Worm (Caenorhabditis elegans) whole organism, L4 larva: ENCODE measurements around the gene glt-5.

Source experiments
- F37D6.2 ChIP-seq: sonication (generic microtip); optimal IDR thresholded peaks from 2 replicates; lab custom pipeline; 2016; ENCODE audit warnings: mild to moderate bottlenecking, missing genetic modification characterization, missing compliant biosample characterization
- F49E8.2 ChIP-seq: sonication (generic microtip); optimal IDR thresholded peaks from 2 replicates; lab custom pipeline; 2016; ENCODE audit warnings: missing compliant biosample characterization, mild to moderate bottlenecking, missing genetic modification characterization, borderline replicate concordance
- T20F7.1 ChIP-seq: fragments of 200-800 bp; sonication (Bioruptor generic); optimal IDR thresholded peaks from 2 replicates; lab custom pipeline; 2018; ENCODE audit warnings: mild to moderate bottlenecking, missing genetic modification characterization, missing compliant biosample characterization
- Y48G9A.11 ChIP-seq: fragments of 200-800 bp; sonication (Bioruptor generic); IDR thresholded peaks from 2 replicates; pipeline ENCODE4 v1.3.6; 2022; ENCODE audit warnings: missing genetic modification reagents, missing genetic modification characterization, missing compliant biosample characterization
- Y75B8A.6 ChIP-seq: fragments of 200-800 bp; sonication (Bioruptor generic); IDR thresholded peaks from 2 replicates; pipeline ENCODE4 v1.3.6; 2022; ENCODE audit warnings: missing genetic modification reagents, missing genetic modification characterization, missing compliant biosample characterization
- ama-1 ChIP-seq: fragments of 150-350 bp; optimal IDR thresholded peaks from 2 replicates; lab custom pipeline; 2014; ENCODE audit warnings: inconsistent platforms, mixed read lengths
- arid-1 ChIP-seq: fragments of 200-800 bp; sonication (Bioruptor generic); conservative IDR thresholded peaks from 2 replicates; pipeline ENCODE4 v1.3.6; 2022; ENCODE audit warnings: missing genetic modification reagents, missing genetic modification characterization, missing compliant biosample characterization
- ces-1 ChIP-seq: fragments of 150-350 bp; sonication (generic microtip); optimal IDR thresholded peaks from 4 replicates; lab custom pipeline; 2014; ENCODE audit warnings: missing biosample characterization, missing genetic modification reagents, missing genetic modification characterization
- ctbp-1 ChIP-seq: fragments of 200-800 bp; sonication (Bioruptor generic); IDR thresholded peaks from 2 replicates; pipeline ENCODE4 v1.3.6; 2022; ENCODE audit warnings: missing genetic modification reagents, missing genetic modification characterization, missing compliant biosample characterization
- daf-16 ChIP-seq, 3 experiments: sonication (generic microtip); optimal IDR thresholded peaks; 2 replicates each; lab custom pipeline; 2016 to 2017; ENCODE audit warnings: missing genetic modification characterization in 3 of 3, missing genetic modification reagents in 3 of 3, mild to moderate bottlenecking in 2 of 3, missing compliant biosample characterization in 2 of 3, missing biosample characterization in 1 of 3, moderate library complexity in 1 of 3
- daf-19 ChIP-seq: fragments of 200-800 bp; sonication (Bioruptor generic); conservative IDR thresholded peaks from 2 replicates; pipeline ENCODE4 v1.3.6; 2022; ENCODE audit warnings: missing genetic modification characterization, missing compliant biosample characterization
- daf-8 ChIP-seq: fragments of 200-800 bp; sonication (Bioruptor generic); IDR thresholded peaks from 2 replicates; pipeline ENCODE4 v1.3.6; 2022; ENCODE audit warnings: missing genetic modification characterization, missing compliant biosample characterization
- dmd-6 ChIP-seq: fragments of 200-800 bp; sonication (Bioruptor generic); IDR thresholded peaks from 2 replicates; pipeline ENCODE4 v1.3.6; 2022; ENCODE audit warnings: missing genetic modification reagents, missing genetic modification characterization, missing compliant biosample characterization
- dpl-1 ChIP-seq: fragments of 150-350 bp; optimal IDR thresholded peaks from 2 replicates; lab custom pipeline; 2014; ENCODE audit warnings: missing biosample characterization, missing genetic modification reagents, missing genetic modification characterization
- dve-1 ChIP-seq: sonication (generic microtip); optimal IDR thresholded peaks from 2 replicates; lab custom pipeline; 2017; ENCODE audit warnings: antibody characterized with exemption, mild to moderate bottlenecking, missing genetic modification characterization, missing compliant biosample characterization; ENCODE audit not compliant: insufficient read depth
- fkh-10 ChIP-seq: fragments of 150-350 bp; optimal IDR thresholded peaks from 2 replicates; lab custom pipeline; 2014; ENCODE audit warnings: missing biosample characterization, missing genetic modification reagents, missing genetic modification characterization
- hlh-30 ChIP-seq: sonication (generic microtip); optimal IDR thresholded peaks from 2 replicates; lab custom pipeline; 2017; ENCODE audit warnings: antibody characterized with exemption, mild to moderate bottlenecking, missing genetic modification characterization, missing compliant biosample characterization; ENCODE audit not compliant: insufficient read depth
- lir-3 ChIP-seq: sonication (generic microtip); optimal IDR thresholded peaks from 2 replicates; lab custom pipeline; 2016; ENCODE audit warnings: mild to moderate bottlenecking, missing genetic modification characterization, missing compliant biosample characterization
- lsy-2 ChIP-seq, 2 experiments: fragments of 150-350 bp in 1 of 2; sonication (generic microtip) in 1 of 2; optimal IDR thresholded peaks; 2 replicates each; lab custom pipeline; 2014 to 2017; ENCODE audit warnings: missing biosample characterization in 2 of 2, missing genetic modification characterization in 2 of 2
- mdl-1 ChIP-seq, 2 experiments: fragments of 150-350 bp in 1 of 2; sonication (generic microtip) in 1 of 2; optimal IDR thresholded peaks; 2 replicates each; lab custom pipeline; 2014 to 2017; ENCODE audit warnings: missing biosample characterization in 2 of 2, missing genetic modification characterization in 2 of 2
- mep-1 ChIP-seq: fragments of 150-350 bp; sonication (generic microtip); optimal IDR thresholded peaks from 3 replicates; lab custom pipeline; 2014; ENCODE audit warnings: missing biosample characterization, missing genetic modification characterization
- nhr-10 ChIP-seq: fragments of 150-350 bp; optimal IDR thresholded peaks from 2 replicates; lab custom pipeline; 2014; ENCODE audit warnings: missing biosample characterization, missing genetic modification characterization
- nhr-11 ChIP-seq: fragments of 150-350 bp; optimal IDR thresholded peaks from 2 replicates; lab custom pipeline; 2014; ENCODE audit warnings: missing biosample characterization, missing genetic modification characterization
- nhr-237 ChIP-seq: sonication (generic microtip); optimal IDR thresholded peaks from 2 replicates; lab custom pipeline; 2017; ENCODE audit warnings: missing biosample characterization, missing genetic modification characterization
- nhr-28 ChIP-seq: fragments of 150-350 bp; optimal IDR thresholded peaks from 2 replicates; lab custom pipeline; 2014; ENCODE audit warnings: missing biosample characterization, missing genetic modification characterization
- nhr-76 ChIP-seq: fragments of 150-350 bp; optimal IDR thresholded peaks from 2 replicates; lab custom pipeline; 2014; ENCODE audit warnings: missing biosample characterization, missing genetic modification characterization
- nhr-77 ChIP-seq: fragments of 150-350 bp; optimal IDR thresholded peaks from 2 replicates; lab custom pipeline; 2014; ENCODE audit warnings: missing biosample characterization, missing genetic modification characterization
- pha-4 ChIP-seq, 2 experiments: fragments of 150-350 bp in 1 of 2; fragments of 200-800 bp in 1 of 2; sonication (Bioruptor generic) in 1 of 2; IDR thresholded peaks in 1 of 2; optimal IDR thresholded peaks in 1 of 2; 2 replicates each; pipeline versions ENCODE4 v1.3.6 to Lab custom; 2014 to 2022; ENCODE audit warnings: missing genetic modification characterization in 2 of 2, missing genetic modification reagents in 2 of 2, missing biosample characterization in 1 of 2, missing compliant biosample characterization in 1 of 2
- php-3 ChIP-seq: fragments of 200-800 bp; sonication (Bioruptor generic); IDR thresholded peaks from 2 replicates; pipeline ENCODE4 v1.3.6; 2022; ENCODE audit warnings: missing genetic modification reagents, missing genetic modification characterization, missing compliant biosample characterization
- pqm-1 ChIP-seq: sonication (generic microtip); optimal IDR thresholded peaks from 2 replicates; lab custom pipeline; 2017; ENCODE audit warnings: missing biosample characterization, missing genetic modification characterization
- sdz-12 ChIP-seq: fragments of 200-800 bp; sonication (Bioruptor generic); optimal IDR thresholded peaks from 2 replicates; lab custom pipeline; 2018; ENCODE audit warnings: mild to moderate bottlenecking, missing genetic modification characterization, missing compliant biosample characterization
- skn-1 ChIP-seq: fragments of 150-350 bp; optimal IDR thresholded peaks from 2 replicates; lab custom pipeline; 2014; ENCODE audit warnings: missing biosample characterization, missing genetic modification characterization
- unc-130 ChIP-seq: sonication (generic microtip); optimal IDR thresholded peaks from 2 replicates; lab custom pipeline; 2016; ENCODE audit warnings: missing genetic modification reagents, missing genetic modification characterization, missing compliant biosample characterization
- unc-62 ChIP-seq, 3 experiments: fragments of 150-350 bp in 1 of 3; sonication (generic microtip); optimal IDR thresholded peaks in 2 of 3; peaks in 1 of 3; 1 replicate in 1 of 3; 2 replicates in 2 of 3; lab custom pipeline; 2014 to 2017; ENCODE audit warnings: missing biosample characterization in 3 of 3, missing genetic modification characterization in 3 of 3, missing genetic modification reagents in 3 of 3, missing genotype in 1 of 3
- vab-7 ChIP-seq: fragments of 200-800 bp; sonication (Bioruptor generic); IDR thresholded peaks from 2 replicates; pipeline ENCODE4 v1.3.6; 2022; ENCODE audit warnings: missing genetic modification reagents, missing genetic modification characterization, missing compliant biosample characterization
- ztf-7 ChIP-seq: fragments of 150-350 bp; optimal IDR thresholded peaks from 2 replicates; lab custom pipeline; 2014; ENCODE audit warnings: missing biosample characterization, missing genetic modification characterization

glt-5 gene

ce11 chrII:9695942-9696341 lies 12.7 kb downstream of the glt-5 start:
- TF ChIP-seq daf-19 (GFP tag; lab: Robert Waterston, UW): no peak
- peak in 1 of 2 experiments; percentile 95 for TF ChIP-seq unc-62 (GFP tag; optimal IDR thresholded peaks at IDR 0.05 in 1 of 2; lab: Kevin White, UChicago)
- TF ChIP-seq unc-62 (tag; optimal IDR thresholded peaks at IDR 0.05; lab: Kevin White, UChicago): no peak

DNA sequence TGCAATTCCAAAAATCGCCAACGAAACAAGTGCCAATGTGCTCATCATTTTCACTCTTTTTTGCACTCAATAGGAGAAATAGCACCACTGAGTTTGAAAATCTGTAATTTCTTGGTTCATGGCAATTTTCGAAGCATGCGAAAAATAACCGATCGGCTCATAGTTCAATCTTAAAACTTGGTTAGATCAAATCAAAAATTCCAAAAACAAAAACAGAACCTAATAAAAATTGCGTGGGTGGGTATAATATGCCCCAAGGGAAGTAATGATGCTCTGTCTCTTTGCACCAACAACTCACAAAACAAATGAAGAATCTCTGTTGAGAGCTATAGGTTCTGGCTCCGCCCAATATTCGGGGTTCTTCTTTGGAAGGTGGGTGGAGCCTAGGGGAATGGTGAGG lies 16.8 kb downstream of the glt-5 start, which contains the start of gene nlp-11:
Gene nlp-11, minus strand, starts transcription at position 101 of the 400 bp plus-strand sequence.
- no peak for TF ChIP-seq nhr-237 (tag; lab: Kevin White, UChicago)
- no peak for TF ChIP-seq F37D6.2
- no peak for TF ChIP-seq vab-7 (GFP tag; lab: Robert Waterston, UW)
- TF ChIP-seq Y48G9A.11 (GFP tag; lab: Robert Waterston, UW): no peak
- peak in 1 of 2 experiments; percentile 57 for TF ChIP-seq unc-62 (GFP tag; optimal IDR thresholded peaks at IDR 0.05 in 1 of 2; lab: Kevin White, UChicago)
- no peak for TF ChIP-seq unc-62 (tag; optimal IDR thresholded peaks at IDR 0.05; lab: Kevin White, UChicago)
- no peak for TF ChIP-seq php-3

- TF ChIP-seq unc-130 (no peak), ctbp-1 (GFP tag; lab: Robert Waterston, UW) (peak; percentile 64), pqm-1 (tag; lab: Kevin White, UChicago) (no peak), ces-1 (GFP tag; lab: Kevin White, UChicago) (peak; percentile 73), lsy-2 (tag; optimal IDR thresholded peaks at IDR 0.05; lab: Kevin White, UChicago) (peak in 1 of 2 experiments; percentile 12), fkh-10 (GFP tag; lab: Kevin White, UChicago) (peak; percentile 89), lir-3 (no peak), arid-1 (GFP tag; lab: Robert Waterston, UW) (no peak)
These were observed 18.5 kb downstream of the glt-5 start for ce11 chrII:9690067-9690632.

DNA sequence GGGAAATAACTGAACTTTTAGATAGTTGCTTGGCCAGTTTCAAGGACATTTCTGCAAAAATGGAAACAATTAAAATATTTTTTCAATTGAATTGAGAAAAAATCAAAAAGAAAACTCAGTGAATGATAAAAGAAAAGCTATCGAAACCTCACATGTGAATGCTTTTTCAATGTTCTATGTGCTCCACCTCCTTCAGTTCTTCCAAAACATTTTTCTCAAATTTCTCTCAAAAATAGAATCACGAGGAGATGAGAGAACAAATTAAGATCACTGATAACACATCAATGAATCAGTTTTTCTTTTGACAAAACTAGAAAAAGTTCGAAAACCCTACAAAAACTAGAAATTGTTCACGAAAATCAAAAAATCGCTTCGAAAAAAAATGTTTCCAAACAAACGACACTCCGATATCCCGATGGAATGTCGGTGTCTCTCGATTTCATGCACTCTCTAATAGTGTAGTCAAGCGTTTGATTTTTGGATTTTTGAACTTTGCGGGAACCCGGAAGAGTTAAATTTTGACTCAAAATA lies 22.0 kb downstream of the glt-5 start, which contains the start of gene ZK1320.9:
Gene ZK1320.9, minus strand, starts transcription at position 51 of the 531 bp plus-strand sequence.
- TF ChIP-seq mdl-1 (tag; optimal IDR thresholded peaks at IDR 0.05; lab: Kevin White, UChicago): peak in 1 of 2 experiments; percentile 41
- no peak for TF ChIP-seq daf-8 (GFP tag; lab: Robert Waterston, UW)
- TF ChIP-seq pha-4 (GFP tag; IDR thresholded peaks at IDR 0.05; lab: Robert Waterston, UW): no peak
- TF ChIP-seq pha-4 (tag; optimal IDR thresholded peaks at IDR 0.05; lab: Kevin White, UChicago): peak; percentile 24
- TF ChIP-seq ztf-7 (tag; lab: Kevin White, UChicago): no peak
- TF ChIP-seq dve-1 (tag; lab: Kevin White, UChicago): peak; percentile 32
- TF ChIP-seq nhr-76 (tag; lab: Kevin White, UChicago): peak; percentile 76
- TF ChIP-seq dmd-6 (GFP tag; lab: Robert Waterston, UW): peak; percentile 48; the same call in 1 of the 2 replicates
- no peak for TF ChIP-seq Y75B8A.6 (GFP tag; lab: Robert Waterston, UW)
- TF ChIP-seq nhr-11 (tag; lab: Kevin White, UChicago): peak; percentile 75
- TF ChIP-seq Y48G9A.11 (GFP tag; lab: Robert Waterston, UW): peak; percentile 52; the same call in 1 of the 2 replicates
- TF ChIP-seq sdz-12 (GFP tag; lab: Kevin White, UChicago): no peak
- TF ChIP-seq nhr-28: peak; percentile 84
- peak; percentile 46 for TF ChIP-seq mep-1 (tag; lab: Kevin White, UChicago)
- TF ChIP-seq T20F7.1 (GFP tag; lab: Kevin White, UChicago): peak; percentile 83
- peak; percentile 9 for TF ChIP-seq nhr-10 (tag; lab: Kevin White, UChicago)
- TF ChIP-seq skn-1 (tag; lab: Kevin White, UChicago): no peak
- TF ChIP-seq hlh-30 (tag; lab: Kevin White, UChicago): peak; percentile 48
- TF ChIP-seq ama-1 (lab: Kevin White, UChicago): no peak
- peak; percentile 67 for TF ChIP-seq nhr-77 (tag; lab: Kevin White, UChicago)
- no peak for TF ChIP-seq daf-16 (GFP tag; optimal IDR thresholded peaks at IDR 0.05; lab: Kevin White, UChicago)
- TF ChIP-seq daf-16 (tag; optimal IDR thresholded peaks at IDR 0.05; lab: Kevin White, UChicago): peak; percentile 54
- no peak for TF ChIP-seq F49E8.2 (tag; lab: Kevin White, UChicago)
- peak in 1 of 2 experiments; percentile 1 for TF ChIP-seq lsy-2 (tag; optimal IDR thresholded peaks at IDR 0.05; lab: Kevin White, UChicago)
- TF ChIP-seq dpl-1: peak; percentile 23
